Worm (Caenorhabditis elegans) whole organism, L4 larva: Measurements from ENCODE around the gene nhr-35.

ENCODE experiments used
- F44E2.7 ChIP-seq: fragments of 200-800 bp; sonication (Bioruptor generic); IDR thresholded peaks from 2 replicates; pipeline ENCODE4 v2.1.2; 2022; ENCODE audit warnings: missing genetic modification characterization, missing compliant biosample characterization
- R02D3.7 ChIP-seq: fragments of 150-350 bp; sonication (generic microtip); optimal IDR thresholded peaks from 3 replicates; lab custom pipeline; 2014; ENCODE audit warnings: missing biosample characterization, missing genetic modification characterization
- Y5F2A.4 ChIP-seq: fragments of 200-800 bp; sonication (Bioruptor generic); optimal IDR thresholded peaks from 2 replicates; lab custom pipeline; 2018; ENCODE audit warnings: mild to moderate bottlenecking, missing genetic modification characterization, missing compliant biosample characterization
- Y75B8A.6 ChIP-seq: fragments of 200-800 bp; sonication (Bioruptor generic); IDR thresholded peaks from 2 replicates; pipeline ENCODE4 v1.3.6; 2022; ENCODE audit warnings: missing genetic modification reagents, missing genetic modification characterization, missing compliant biosample characterization
- attf-4 ChIP-seq: sonication (generic microtip); optimal IDR thresholded peaks from 3 replicates; lab custom pipeline; 2017; ENCODE audit warnings: missing biosample characterization, missing genetic modification characterization
- ceh-20 ChIP-seq: fragments of 200-800 bp; sonication (Bioruptor generic); IDR thresholded peaks from 2 replicates; pipeline ENCODE4 v1.3.6; 2022; ENCODE audit warnings: missing genetic modification reagents, missing genetic modification characterization, missing compliant biosample characterization
- ceh-44 ChIP-seq: fragments of 200-800 bp; sonication (Bioruptor generic); IDR thresholded peaks from 2 replicates; pipeline ENCODE4 v1.3.6; 2022; ENCODE audit warnings: missing genetic modification reagents, missing genetic modification characterization, missing compliant biosample characterization
- ces-1 ChIP-seq: fragments of 150-350 bp; sonication (generic microtip); optimal IDR thresholded peaks from 4 replicates; lab custom pipeline; 2014; ENCODE audit warnings: missing biosample characterization, missing genetic modification reagents, missing genetic modification characterization
- ctbp-1 ChIP-seq: fragments of 200-800 bp; sonication (Bioruptor generic); IDR thresholded peaks from 2 replicates; pipeline ENCODE4 v1.3.6; 2022; ENCODE audit warnings: missing genetic modification reagents, missing genetic modification characterization, missing compliant biosample characterization
- daf-12 ChIP-seq: fragments of 150-350 bp; optimal IDR thresholded peaks from 2 replicates; lab custom pipeline; 2014; ENCODE audit warnings: missing biosample characterization, missing genetic modification reagents, missing genetic modification characterization
- daf-16 ChIP-seq, 3 experiments: sonication (generic microtip); optimal IDR thresholded peaks; 2 replicates each; lab custom pipeline; 2016 to 2017; ENCODE audit warnings: missing genetic modification characterization in 3 of 3, missing genetic modification reagents in 3 of 3, mild to moderate bottlenecking in 2 of 3, missing compliant biosample characterization in 2 of 3, missing biosample characterization in 1 of 3, moderate library complexity in 1 of 3
- daf-19 ChIP-seq: fragments of 200-800 bp; sonication (Bioruptor generic); conservative IDR thresholded peaks from 2 replicates; pipeline ENCODE4 v1.3.6; 2022; ENCODE audit warnings: missing genetic modification characterization, missing compliant biosample characterization
- daf-8 ChIP-seq: fragments of 200-800 bp; sonication (Bioruptor generic); IDR thresholded peaks from 2 replicates; pipeline ENCODE4 v1.3.6; 2022; ENCODE audit warnings: missing genetic modification characterization, missing compliant biosample characterization
- dmd-6 ChIP-seq: fragments of 200-800 bp; sonication (Bioruptor generic); IDR thresholded peaks from 2 replicates; pipeline ENCODE4 v1.3.6; 2022; ENCODE audit warnings: missing genetic modification reagents, missing genetic modification characterization, missing compliant biosample characterization
- dpl-1 ChIP-seq: fragments of 150-350 bp; optimal IDR thresholded peaks from 2 replicates; lab custom pipeline; 2014; ENCODE audit warnings: missing biosample characterization, missing genetic modification reagents, missing genetic modification characterization
- duxl-1 ChIP-seq: sonication (generic microtip); optimal IDR thresholded peaks from 2 replicates; lab custom pipeline; 2016; ENCODE audit warnings: mild to moderate bottlenecking, missing genetic modification characterization, moderate library complexity, missing compliant biosample characterization; ENCODE audit not compliant: poor library complexity
- gei-8 ChIP-seq: fragments of 200-800 bp; sonication (Bioruptor generic); optimal IDR thresholded peaks from 2 replicates; lab custom pipeline; 2018; ENCODE audit warnings: mild to moderate bottlenecking, missing genetic modification characterization, missing compliant biosample characterization
- hlh-11 ChIP-seq: fragments of 200-800 bp; sonication (Bioruptor generic); optimal IDR thresholded peaks from 2 replicates; lab custom pipeline; 2018; ENCODE audit warnings: mild to moderate bottlenecking, missing genetic modification characterization, missing compliant biosample characterization
- hlh-30 ChIP-seq: sonication (generic microtip); optimal IDR thresholded peaks from 2 replicates; lab custom pipeline; 2017; ENCODE audit warnings: antibody characterized with exemption, mild to moderate bottlenecking, missing genetic modification characterization, missing compliant biosample characterization; ENCODE audit not compliant: insufficient read depth
- jun-1 ChIP-seq: fragments of 150-350 bp; optimal IDR thresholded peaks from 2 replicates; lab custom pipeline; 2014; ENCODE audit warnings: missing biosample characterization, missing genetic modification reagents, missing genetic modification characterization
- lin-1 ChIP-seq: fragments of 200-800 bp; sonication (Bioruptor generic); IDR thresholded peaks from 2 replicates; pipeline ENCODE4 v1.3.6; 2022; ENCODE audit warnings: missing genetic modification reagents, missing genetic modification characterization, missing compliant biosample characterization
- lin-13 ChIP-seq: fragments of 150-350 bp; optimal IDR thresholded peaks from 2 replicates; lab custom pipeline; 2014; ENCODE audit warnings: missing biosample characterization, missing genetic modification reagents, missing genetic modification characterization
- lin-29 ChIP-seq: fragments of 200-800 bp; sonication (Bioruptor generic); IDR thresholded peaks from 2 replicates; pipeline ENCODE4 v1.3.6; 2022; ENCODE audit warnings: missing genetic modification reagents, missing genetic modification characterization, missing compliant biosample characterization
- lin-38 ChIP-seq: fragments of 200-800 bp; sonication (Bioruptor generic); IDR thresholded peaks from 2 replicates; pipeline ENCODE4 v1.3.6; 2022; ENCODE audit warnings: missing genetic modification reagents, missing genetic modification characterization, missing compliant biosample characterization
- lin-39 ChIP-seq: fragments of 150-350 bp; optimal IDR thresholded peaks from 2 replicates; lab custom pipeline; 2014; ENCODE audit warnings: missing biosample characterization, missing genetic modification reagents, missing genetic modification characterization
- madf-5 ChIP-seq, 2 experiments: fragments of 200-800 bp; sonication (Bioruptor generic); IDR thresholded peaks; 2 replicates each; pipeline ENCODE4 v1.3.6; 2022; ENCODE audit warnings: missing compliant biosample characterization in 2 of 2, missing genetic modification characterization in 2 of 2
- madf-9 ChIP-seq: fragments of 200-800 bp; sonication (Bioruptor generic); conservative IDR thresholded peaks from 2 replicates; pipeline ENCODE4 v1.3.6; 2022; ENCODE audit warnings: missing genetic modification reagents, missing genetic modification characterization, missing compliant biosample characterization
- mdl-1 ChIP-seq, 2 experiments: fragments of 150-350 bp in 1 of 2; sonication (generic microtip) in 1 of 2; optimal IDR thresholded peaks; 2 replicates each; lab custom pipeline; 2014 to 2017; ENCODE audit warnings: missing biosample characterization in 2 of 2, missing genetic modification characterization in 2 of 2
- mdt-29 ChIP-seq: fragments of 200-800 bp; sonication (Bioruptor generic); IDR thresholded peaks from 2 replicates; pipeline ENCODE4 v1.3.6; 2022; ENCODE audit warnings: missing genetic modification reagents, missing genetic modification characterization, missing compliant biosample characterization
- mep-1 ChIP-seq: fragments of 150-350 bp; sonication (generic microtip); optimal IDR thresholded peaks from 3 replicates; lab custom pipeline; 2014; ENCODE audit warnings: missing biosample characterization, missing genetic modification characterization
- mxl-2 ChIP-seq: fragments of 200-800 bp; sonication (Bioruptor generic); conservative IDR thresholded peaks from 2 replicates; pipeline ENCODE4 v1.3.6; 2022; ENCODE audit warnings: missing genetic modification reagents, missing genetic modification characterization, missing compliant biosample characterization
- nhr-10 ChIP-seq: fragments of 150-350 bp; optimal IDR thresholded peaks from 2 replicates; lab custom pipeline; 2014; ENCODE audit warnings: missing biosample characterization, missing genetic modification characterization
- nhr-102 ChIP-seq: sonication (generic microtip); optimal IDR thresholded peaks from 2 replicates; lab custom pipeline; 2016; ENCODE audit warnings: mild to moderate bottlenecking, missing genetic modification characterization, moderate library complexity, missing compliant biosample characterization
- nhr-111 ChIP-seq: fragments of 200-800 bp; sonication (Bioruptor generic); optimal IDR thresholded peaks from 2 replicates; lab custom pipeline; 2018; ENCODE audit warnings: mild to moderate bottlenecking, missing genetic modification characterization, missing compliant biosample characterization
- nhr-28 ChIP-seq: fragments of 150-350 bp; optimal IDR thresholded peaks from 2 replicates; lab custom pipeline; 2014; ENCODE audit warnings: missing biosample characterization, missing genetic modification characterization
- nhr-41 ChIP-seq: fragments of 200-800 bp; sonication (Bioruptor generic); IDR thresholded peaks from 2 replicates; pipeline ENCODE4 v1.3.6; 2022; ENCODE audit warnings: missing genetic modification reagents, missing genetic modification characterization, missing compliant biosample characterization
- nhr-48 ChIP-seq: sonication (generic microtip); optimal IDR thresholded peaks from 2 replicates; lab custom pipeline; 2016; ENCODE audit warnings: mild to moderate bottlenecking, missing genetic modification characterization, missing compliant biosample characterization
- nhr-77 ChIP-seq: fragments of 150-350 bp; optimal IDR thresholded peaks from 2 replicates; lab custom pipeline; 2014; ENCODE audit warnings: missing biosample characterization, missing genetic modification characterization
- rbr-2 ChIP-seq: sonication (generic microtip); optimal IDR thresholded peaks from 2 replicates; lab custom pipeline; 2016; ENCODE audit warnings: missing genotype, missing genetic modification characterization, missing compliant biosample characterization
- sdz-12 ChIP-seq: fragments of 200-800 bp; sonication (Bioruptor generic); optimal IDR thresholded peaks from 2 replicates; lab custom pipeline; 2018; ENCODE audit warnings: mild to moderate bottlenecking, missing genetic modification characterization, missing compliant biosample characterization
- snpc-1.2 ChIP-seq: fragments of 200-800 bp; sonication (Bioruptor generic); IDR thresholded peaks from 2 replicates; pipeline ENCODE4 v1.3.6; 2022; ENCODE audit warnings: missing genetic modification reagents, missing genetic modification characterization, missing compliant biosample characterization
- spr-1 ChIP-seq: sonication (generic microtip); optimal IDR thresholded peaks from 2 replicates; lab custom pipeline; 2016; ENCODE audit warnings: mild to moderate bottlenecking, missing genetic modification characterization, missing compliant biosample characterization
- tag-97 ChIP-seq: fragments of 200-800 bp; sonication (Bioruptor generic); IDR thresholded peaks from 2 replicates; pipeline ENCODE4 v1.3.6; 2022; ENCODE audit warnings: missing genetic modification characterization, missing compliant biosample characterization
- tra-1 ChIP-seq: fragments of 200-800 bp; sonication (Bioruptor generic); IDR thresholded peaks from 2 replicates; pipeline ENCODE4 v1.3.6; 2022; ENCODE audit warnings: missing genetic modification reagents, missing genetic modification characterization, missing compliant biosample characterization
- unc-130 ChIP-seq: sonication (generic microtip); optimal IDR thresholded peaks from 2 replicates; lab custom pipeline; 2016; ENCODE audit warnings: missing genetic modification reagents, missing genetic modification characterization, missing compliant biosample characterization
- unc-39 ChIP-seq: sonication (generic microtip); optimal IDR thresholded peaks from 2 replicates; lab custom pipeline; 2017; ENCODE audit warnings: missing biosample characterization, missing genetic modification characterization
- unc-62 ChIP-seq, 3 experiments: fragments of 150-350 bp in 1 of 3; sonication (generic microtip); optimal IDR thresholded peaks in 2 of 3; peaks in 1 of 3; 1 replicate in 1 of 3; 2 replicates in 2 of 3; lab custom pipeline; 2014 to 2017; ENCODE audit warnings: missing biosample characterization in 3 of 3, missing genetic modification characterization in 3 of 3, missing genetic modification reagents in 3 of 3, missing genotype in 1 of 3
- zag-1 ChIP-seq: fragments of 150-350 bp; optimal IDR thresholded peaks from 2 replicates; lab custom pipeline; 2014; ENCODE audit warnings: missing biosample characterization, missing genetic modification characterization
- zfp-3 ChIP-seq: fragments of 200-800 bp; sonication (Bioruptor generic); conservative IDR thresholded peaks from 2 replicates; pipeline ENCODE4 v1.3.6; 2022; ENCODE audit warnings: missing genetic modification reagents, missing genetic modification characterization, missing compliant biosample characterization
- zip-11 ChIP-seq: fragments of 200-800 bp; sonication (Bioruptor generic); IDR thresholded peaks from 2 replicates; pipeline ENCODE4 v1.3.6; 2022; ENCODE audit warnings: missing genetic modification characterization, missing compliant biosample characterization
- ztf-7 ChIP-seq: fragments of 150-350 bp; optimal IDR thresholded peaks from 2 replicates; lab custom pipeline; 2014; ENCODE audit warnings: missing biosample characterization, missing genetic modification characterization

The nhr-35 gene

ce11 chrX:4528905-4529304, 3.6 kb upstream of the nhr-35 start (continued):
- TF ChIP-seq lin-13 (GFP tag; lab: Kevin White, UChicago) = no peak
- TF ChIP-seq mdt-29 (GFP tag; lab: Robert Waterston, UW) = no peak
- TF ChIP-seq jun-1 = no peak
- no peak for TF ChIP-seq lin-29
- TF ChIP-seq Y75B8A.6 (GFP tag; lab: Robert Waterston, UW) = no peak
- no peak for TF ChIP-seq ctbp-1 (GFP tag; lab: Robert Waterston, UW)
- TF ChIP-seq nhr-48 (tag; lab: Kevin White, UChicago) = peak; percentile 78
- no peak for TF ChIP-seq daf-8
- TF ChIP-seq zag-1 (tag; lab: Kevin White, UChicago) = no peak
- no peak for TF ChIP-seq madf-9 (GFP tag; lab: Robert Waterston, UW)
- no peak for TF ChIP-seq ceh-44 (GFP tag; lab: Robert Waterston, UW)
- TF ChIP-seq dpl-1 (GFP tag; lab: Kevin White, UChicago) = no peak
- TF ChIP-seq rbr-2 (tag; lab: Kevin White, UChicago) = no peak
- no peak for TF ChIP-seq Y5F2A.4
- no peak for TF ChIP-seq lin-39 (tag; lab: Kevin White, UChicago)
- TF ChIP-seq duxl-1 (tag; lab: Kevin White, UChicago) = no peak
- no peak for TF ChIP-seq ztf-7 (tag; lab: Kevin White, UChicago)
- no peak for TF ChIP-seq madf-5 (GFP tag; IDR thresholded peaks at IDR 0.05; lab: Robert Waterston, UW)
- TF ChIP-seq F44E2.7 = no peak
- no peak for TF ChIP-seq zfp-3 (GFP tag; lab: Robert Waterston, UW)
- TF ChIP-seq nhr-102 (tag; lab: Kevin White, UChicago) = no peak
- no peak for TF ChIP-seq sdz-12 (GFP tag; lab: Kevin White, UChicago)
- no peak for TF ChIP-seq tag-97 (GFP tag; lab: Robert Waterston, UW)
- TF ChIP-seq mdl-1 (tag; optimal IDR thresholded peaks at IDR 0.05; lab: Kevin White, UChicago) = peak; percentile 23 to 84
- no peak for TF ChIP-seq lin-38
- no peak for TF ChIP-seq spr-1 (tag; lab: Kevin White, UChicago)
- peak; percentile 13 for TF ChIP-seq gei-8
- TF ChIP-seq dmd-6 (GFP tag; lab: Robert Waterston, UW) = peak; percentile 92
- no peak for TF ChIP-seq daf-16 (GFP tag; optimal IDR thresholded peaks at IDR 0.05; lab: Kevin White, UChicago)
- peak; percentile 67 for TF ChIP-seq daf-16 (tag; optimal IDR thresholded peaks at IDR 0.05; lab: Kevin White, UChicago)
- no peak for TF ChIP-seq R02D3.7
- TF ChIP-seq hlh-30 (tag; lab: Kevin White, UChicago) = peak; percentile 92
- TF ChIP-seq snpc-1.2 (GFP tag; lab: Robert Waterston, UW) = no peak
- no peak for TF ChIP-seq daf-19 (GFP tag; lab: Robert Waterston, UW)
- no peak for TF ChIP-seq unc-130 (GFP tag; lab: Kevin White, UChicago)
- no peak for TF ChIP-seq lin-1
- TF ChIP-seq zip-11 = no peak
- peak; percentile 56 for TF ChIP-seq nhr-77
- TF ChIP-seq attf-4 (tag; lab: Kevin White, UChicago) = no peak
- peak; percentile 89 for TF ChIP-seq nhr-28 (tag; lab: Kevin White, UChicago)
- no peak for TF ChIP-seq nhr-41 (GFP tag; lab: Robert Waterston, UW)
- no peak for TF ChIP-seq ceh-20
- peak; percentile 56; the same call in 1 of the 2 replicates for TF ChIP-seq tra-1 (GFP tag; lab: Robert Waterston, UW)
- TF ChIP-seq hlh-11 (tag; lab: Kevin White, UChicago) = peak; percentile 85
- peak; percentile 29 to 91 for TF ChIP-seq unc-62 (GFP tag; optimal IDR thresholded peaks at IDR 0.05 in 1 of 2; lab: Kevin White, UChicago)
- no peak for TF ChIP-seq unc-62 (tag; optimal IDR thresholded peaks at IDR 0.05; lab: Kevin White, UChicago)
- no peak for TF ChIP-seq mxl-2 (GFP tag; lab: Robert Waterston, UW)
- TF ChIP-seq unc-39 (tag; lab: Kevin White, UChicago) = no peak
- no peak for TF ChIP-seq daf-12
- TF ChIP-seq nhr-111 (GFP tag; lab: Kevin White, UChicago) = no peak
- no peak for TF ChIP-seq nhr-10
- TF ChIP-seq mep-1 (tag; lab: Kevin White, UChicago) = peak; percentile 48
- no peak for TF ChIP-seq ces-1 (GFP tag; lab: Kevin White, UChicago)
